Worm (Caenorhabditis elegans): ENCODE measurements around the gene rps-9.

DNA sequence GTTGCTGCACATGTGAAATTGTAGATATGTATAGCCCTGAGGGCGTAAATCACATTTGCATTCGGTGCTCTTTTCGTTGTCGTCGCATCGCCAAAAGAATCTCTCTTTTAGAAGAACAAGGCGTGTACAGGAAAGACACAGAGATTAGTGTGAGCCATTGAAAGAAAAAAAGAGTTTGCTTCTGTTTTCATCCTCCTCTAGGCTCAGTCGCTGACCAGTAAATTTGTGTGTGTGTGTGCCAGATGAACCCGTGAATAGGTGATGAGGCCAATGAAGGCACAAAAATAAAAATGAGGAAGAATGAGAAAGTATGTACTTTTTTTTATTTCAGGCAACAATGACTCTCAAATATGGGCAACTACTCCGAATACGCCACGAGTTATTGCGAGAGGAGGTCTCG lies 13.7 kb downstream of the rps-9 start, which contains the start of gene mat-2:
- TF ChIP-seq dao-5 (tag; optimal IDR thresholded peaks at IDR 0.05) = no peak
- no peak for TF ChIP-seq him-1 (tag; optimal IDR thresholded peaks at IDR 0.05)

All from whole organism, L4/young adult.